Worm (Caenorhabditis elegans) whole organism, early embryonic: ENCODE measurements around the gene alh-12.

Experiments
- B0310.2 ChIP-seq: sonication (generic microtip); optimal IDR thresholded peaks from 2 replicates; lab custom pipeline; 2016; ENCODE audit warnings: mild to moderate bottlenecking, missing genetic modification characterization, missing compliant biosample characterization
- F13C5.2 ChIP-seq: sonication (generic microtip); optimal IDR thresholded peaks from 2 replicates; lab custom pipeline; 2017; ENCODE audit warnings: mild to moderate bottlenecking, missing genetic modification characterization, inconsistent platforms, missing compliant biosample characterization
- aly-1 ChIP-seq: sonication (generic microtip); optimal IDR thresholded peaks from 2 replicates; lab custom pipeline; 2016; ENCODE audit warnings: missing genetic modification characterization, missing compliant biosample characterization
- ama-1 ChIP-seq: fragments of 150-350 bp; optimal IDR thresholded peaks from 2 replicates; lab custom pipeline; 2014
- ceh-13 ChIP-seq: fragments of 200-800 bp; sonication (Bioruptor generic); optimal IDR thresholded peaks from 2 replicates; lab custom pipeline; 2018; ENCODE audit warnings: mild to moderate bottlenecking, missing genetic modification characterization, missing compliant biosample characterization
- ceh-36 ChIP-seq: sonication (generic microtip); optimal IDR thresholded peaks from 2 replicates; lab custom pipeline; 2016; ENCODE audit warnings: missing genetic modification characterization, inconsistent platforms, missing compliant biosample characterization
- ets-7 ChIP-seq: sonication (generic microtip); optimal IDR thresholded peaks from 2 replicates; lab custom pipeline; 2016; ENCODE audit warnings: missing genotype, missing genetic modification characterization, missing compliant biosample characterization
- flt-1 ChIP-seq: fragments of 200-800 bp; sonication (Bioruptor generic); IDR thresholded peaks from 2 replicates; pipeline ENCODE4 v1.3.6; 2022; ENCODE audit warnings: missing genetic modification characterization, missing compliant biosample characterization
- hmbx-1 ChIP-seq: sonication (generic microtip); optimal IDR thresholded peaks from 2 replicates; lab custom pipeline; 2016; ENCODE audit warnings: mild to moderate bottlenecking, missing genetic modification characterization, missing compliant biosample characterization
- hmg-4 ChIP-seq: fragments of 200-800 bp; sonication (Bioruptor generic); optimal IDR thresholded peaks from 2 replicates; lab custom pipeline; 2018; ENCODE audit warnings: mild to moderate bottlenecking, missing genetic modification characterization, missing compliant biosample characterization
- hnd-1 ChIP-seq: sonication (generic microtip); optimal IDR thresholded peaks from 2 replicates; lab custom pipeline; 2016; ENCODE audit warnings: missing genetic modification characterization, missing compliant biosample characterization
- pes-1 ChIP-seq: fragments of 200-800 bp; sonication (Bioruptor generic); IDR thresholded peaks from 2 replicates; pipeline ENCODE4 v1.3.6; 2022; ENCODE audit warnings: missing genetic modification reagents, missing genetic modification characterization, missing compliant biosample characterization
- scrt-1 ChIP-seq: fragments of 200-800 bp; sonication (Bioruptor generic); IDR thresholded peaks from 2 replicates; pipeline ENCODE4 v1.3.6; 2022; ENCODE audit warnings: missing genetic modification characterization, missing compliant biosample characterization
- sea-1 ChIP-seq: fragments of 200-800 bp; sonication (Bioruptor generic); conservative IDR thresholded peaks from 2 replicates; pipeline ENCODE4 v1.3.6; 2022; ENCODE audit warnings: missing genetic modification characterization, missing compliant biosample characterization
- tbx-11 ChIP-seq: fragments of 200-800 bp; sonication (Bioruptor generic); IDR thresholded peaks from 2 replicates; pipeline ENCODE4 v1.3.6; 2022; ENCODE audit warnings: missing genetic modification characterization, missing compliant biosample characterization
- tbx-37 ChIP-seq: fragments of 200-800 bp; sonication (Bioruptor generic); conservative IDR thresholded peaks from 2 replicates; pipeline ENCODE4 v1.3.6; 2022; ENCODE audit warnings: missing genetic modification reagents, missing genetic modification characterization, missing compliant biosample characterization
- tra-4 ChIP-seq: sonication (generic microtip); optimal IDR thresholded peaks from 2 replicates; lab custom pipeline; 2017; ENCODE audit warnings: missing genetic modification characterization, missing compliant biosample characterization

Gene alh-12

ce11 chrIII:7453653-7454124, at the start of gene alh-12:
Gene alh-12, plus strand, starts transcription at chrIII:7454074.
- TF ChIP-seq flt-1 (GFP tag; lab: Robert Waterston, UW): no peak
- no peak for TF ChIP-seq scrt-1 (GFP tag; lab: Robert Waterston, UW)

DNA sequence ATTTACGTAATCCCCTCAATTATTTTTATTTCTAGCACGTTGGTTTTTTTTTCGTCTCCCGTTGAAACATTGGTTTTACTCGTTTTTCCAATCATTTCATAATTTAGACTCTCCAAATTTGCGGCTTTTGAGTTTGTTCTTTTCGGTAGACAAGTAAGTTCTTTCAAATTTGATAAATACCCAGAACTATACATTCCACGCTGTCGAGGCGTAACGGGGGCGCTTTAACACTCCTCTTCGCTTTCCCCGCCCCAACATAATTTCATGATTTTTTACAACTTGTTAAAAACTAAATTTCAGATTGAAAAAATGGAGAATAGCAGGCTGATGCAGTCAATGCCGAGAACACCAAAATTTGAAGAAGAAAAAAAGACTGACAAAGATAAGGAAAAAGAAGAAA, 2.8 kb downstream of the alh-12 start, which contains the start of gene Y69F12A.1:
Gene Y69F12A.1, plus strand, starts transcription at position 301 of the 400 bp plus-strand sequence.
- TF ChIP-seq sea-1 (no peak), hmbx-1 (no peak), B0310.2 (tag; lab: Kevin White, UChicago) (no peak), F13C5.2 (no peak), tbx-11 (GFP tag; lab: Robert Waterston, UW) (no peak), aly-1 (tag; lab: Kevin White, UChicago) (no peak), pes-1 (GFP tag; lab: Robert Waterston, UW) (no peak), tbx-37 (GFP tag; lab: Robert Waterston, UW) (no peak), ceh-13 (no peak), ceh-36 (tag; lab: Kevin White, UChicago) (no peak), ama-1 (lab: Kevin White, UChicago) (no peak), hmg-4 (GFP tag; lab: Kevin White, UChicago) (no peak), ets-7 (tag; lab: Kevin White, UChicago) (no peak), hnd-1 (tag; lab: Kevin White, UChicago) (no peak), tra-4 (tag; lab: Kevin White, UChicago) (no peak), scrt-1 (GFP tag; lab: Robert Waterston, UW) (no peak), flt-1 (GFP tag; lab: Robert Waterston, UW) (no peak)

DNA sequence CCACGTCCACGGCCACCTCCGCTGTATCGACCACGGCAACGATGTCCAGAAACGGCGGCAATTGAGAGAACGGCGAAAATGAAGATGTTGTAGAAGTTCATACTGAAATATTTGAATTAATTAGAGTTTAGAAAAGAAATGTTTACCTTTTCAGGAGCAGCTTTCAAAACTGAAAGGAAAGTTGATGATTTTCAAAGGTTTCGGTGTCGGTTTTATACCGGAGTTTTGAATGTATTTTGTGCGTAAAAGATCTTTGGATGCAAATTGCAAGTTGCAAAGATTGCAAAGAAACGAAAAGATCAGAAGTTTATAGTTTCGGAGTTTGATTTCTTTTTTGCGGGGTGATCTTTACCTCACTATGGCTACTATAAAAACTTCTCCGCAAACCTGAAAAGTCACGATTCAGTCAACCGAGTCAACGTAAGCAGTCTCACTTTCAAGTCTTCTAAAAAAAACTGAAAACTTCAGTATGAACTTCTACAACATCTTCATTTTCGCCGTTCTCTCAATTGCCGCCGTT, 5.0 kb downstream of the alh-12 start, which contains the start of the genes fipr-19 and fipr-18:
Gene fipr-19, minus strand, starts transcription at position 101 of the 520 bp plus-strand sequence.
Gene fipr-18, plus strand, starts transcription at position 470 of the 520 bp plus-strand sequence.
- TF ChIP-seq sea-1 (no peak), ceh-36 (tag; lab: Kevin White, UChicago) (no peak), hnd-1 (tag; lab: Kevin White, UChicago) (no peak), F13C5.2 (no peak), ceh-13 (no peak), ets-7 (tag; lab: Kevin White, UChicago) (no peak), hmg-4 (GFP tag; lab: Kevin White, UChicago) (no peak), aly-1 (tag; lab: Kevin White, UChicago) (no peak), B0310.2 (tag; lab: Kevin White, UChicago) (no peak), ama-1 (lab: Kevin White, UChicago) (no peak), tbx-11 (GFP tag; lab: Robert Waterston, UW) (no peak), tbx-37 (GFP tag; lab: Robert Waterston, UW) (no peak), tra-4 (tag; lab: Kevin White, UChicago) (no peak), hmbx-1 (no peak), scrt-1 (GFP tag; lab: Robert Waterston, UW) (no peak)

- TF ChIP-seq aly-1 (tag; lab: Kevin White, UChicago) (no peak), ama-1 (lab: Kevin White, UChicago) (no peak), ceh-36 (tag; lab: Kevin White, UChicago) (no peak), tbx-11 (GFP tag; lab: Robert Waterston, UW) (no peak), ceh-13 (no peak), pes-1 (GFP tag; lab: Robert Waterston, UW) (no peak), hmbx-1 (no peak), B0310.2 (tag; lab: Kevin White, UChicago) (no peak), flt-1 (GFP tag; lab: Robert Waterston, UW) (no peak), tra-4 (tag; lab: Kevin White, UChicago) (no peak), hmg-4 (GFP tag; lab: Kevin White, UChicago) (no peak), F13C5.2 (no peak), tbx-37 (GFP tag; lab: Robert Waterston, UW) (no peak), hnd-1 (tag; lab: Kevin White, UChicago) (no peak), sea-1 (no peak), scrt-1 (GFP tag; lab: Robert Waterston, UW) (no peak), ets-7 (tag; lab: Kevin White, UChicago) (no peak)
Observed at ce11 chrIII:7460018-7460417, 6.1 kb downstream of the alh-12 start, which contains the start of gene mls-1. Gene mls-1, plus strand, starts transcription at chrIII:7460341.

DNA sequence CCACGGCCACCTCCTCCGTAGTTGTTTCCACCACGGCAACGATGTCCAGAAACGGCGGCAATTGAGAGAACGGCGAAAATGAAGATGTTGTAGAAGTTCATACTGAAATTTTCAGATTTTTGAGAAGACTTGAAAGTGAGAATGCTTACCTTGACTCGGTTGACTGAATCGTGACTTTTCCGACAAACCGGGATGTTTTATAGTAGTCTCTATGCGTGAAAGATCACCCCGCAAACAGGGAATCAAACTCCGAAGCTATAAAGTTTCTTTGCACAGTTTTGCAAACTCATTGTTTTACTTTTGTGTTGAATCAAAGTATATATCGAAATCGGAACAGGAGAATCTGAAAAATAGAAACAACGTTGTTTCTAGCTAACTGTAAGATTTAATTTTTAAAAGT, 8.4 kb downstream of the alh-12 start, which contains the start of gene fipr-20:
Gene fipr-20, minus strand, starts transcription at position 101 of the 400 bp plus-strand sequence.
- no peak for TF ChIP-seq ama-1 (lab: Kevin White, UChicago)
- TF ChIP-seq tbx-37 (GFP tag; lab: Robert Waterston, UW): no peak
- no peak for TF ChIP-seq aly-1 (tag; lab: Kevin White, UChicago)
- no peak for TF ChIP-seq B0310.2 (tag; lab: Kevin White, UChicago)

- no peak for TF ChIP-seq sea-1
- TF ChIP-seq flt-1 (GFP tag; lab: Robert Waterston, UW): no peak
- TF ChIP-seq F13C5.2: no peak
- TF ChIP-seq ets-7 (tag; lab: Kevin White, UChicago): no peak
- no peak for TF ChIP-seq ceh-13
- no peak for TF ChIP-seq hmg-4 (GFP tag; lab: Kevin White, UChicago)
- TF ChIP-seq hnd-1 (tag; lab: Kevin White, UChicago): no peak
Observed at ce11 chrIII:7463438-7464008, 9.6 kb downstream of the alh-12 start, which contains the start of gene H14A12.3. Gene H14A12.3, plus strand, starts transcription at chrIII:7463797.

DNA sequence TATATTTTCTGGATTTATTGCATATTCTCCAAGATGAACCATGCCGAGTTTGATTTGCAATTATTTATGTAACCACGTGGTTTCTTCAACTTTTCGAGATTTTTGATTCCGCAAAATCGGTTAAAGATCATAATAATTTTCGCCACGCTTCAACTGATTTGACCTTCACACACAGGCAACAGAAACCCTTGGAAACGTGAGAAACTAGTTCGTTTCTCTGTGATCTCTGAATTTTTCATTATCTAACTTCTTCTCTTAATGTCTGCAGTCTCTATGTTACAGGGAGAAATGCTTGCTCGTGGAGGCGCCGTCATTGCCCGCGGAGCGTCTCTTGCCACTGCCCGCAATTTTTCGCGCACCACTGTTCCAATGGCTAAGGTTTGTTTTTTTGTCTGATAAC, 11.5 kb downstream of the alh-12 start, which contains the start of gene fum-1:
Gene fum-1, plus strand, starts transcription at position 259 of the 400 bp plus-strand sequence.
- TF ChIP-seq ceh-13 (no peak), pes-1 (GFP tag; lab: Robert Waterston, UW) (no peak), ceh-36 (tag; lab: Kevin White, UChicago) (no peak), scrt-1 (GFP tag; lab: Robert Waterston, UW) (no peak)
